Worm (Caenorhabditis elegans): ENCODE data around the gene F45E6.1.

The F45E6.1 gene

ce11 chrX:12467660-12468111 is 9.6 kb downstream of the F45E6.1 start, which contains the start of gene myo-2:
myo-2 (plus strand) TSS chrX:12468061.
- no peak for TF ChIP-seq peb-1 (tag; optimal IDR thresholded peaks at IDR 0.05)
- TF ChIP-seq F13H6.1 (tag; optimal IDR thresholded peaks at IDR 0.05): peak; percentile 28
- no peak for TF ChIP-seq nhr-6 (tag; optimal IDR thresholded peaks at IDR 0.05)

- TF ChIP-seq ama-1 (optimal IDR thresholded peaks at IDR 0.05) (no peak), nhr-6 (tag; optimal IDR thresholded peaks at IDR 0.05) (no peak), sma-9 (GFP tag; optimal IDR thresholded peaks at IDR 0.05) (peak; percentile 38), sma-9 (tag; optimal IDR thresholded peaks at IDR 0.05) (no peak), fos-1 (tag; optimal IDR thresholded peaks at IDR 0.05) (peak; percentile 46)
These were observed 10.5 kb downstream of the F45E6.1 start, which contains the start of gene cdf-2 for ce11 chrX:12466769-12467168. cdf-2 (minus strand) TSS chrX:12466917.

ce11 chrX:12463504-12463903 is 13.7 kb downstream of the F45E6.1 start, which contains the start of gene T18D3.5:
T18D3.5 (plus strand) TSS chrX:12463804.
- no peak for TF ChIP-seq ceh-16 (tag; optimal IDR thresholded peaks at IDR 0.05)
- no peak for TF ChIP-seq lsy-2 (tag; optimal IDR thresholded peaks at IDR 0.05)
- TF ChIP-seq nhr-23 (tag; optimal IDR thresholded peaks at IDR 0.05): no peak
- TF ChIP-seq fos-1 (tag; optimal IDR thresholded peaks at IDR 0.05): no peak
- no peak for TF ChIP-seq nhr-6 (tag; optimal IDR thresholded peaks at IDR 0.05)
- TF ChIP-seq unc-55 (GFP tag; optimal IDR thresholded peaks at IDR 0.05): no peak
- no peak for TF ChIP-seq elt-3 (tag; optimal IDR thresholded peaks at IDR 0.05)
- no peak for TF ChIP-seq nhr-77 (tag; optimal IDR thresholded peaks at IDR 0.05)
- TF ChIP-seq skn-1 (tag; optimal IDR thresholded peaks at IDR 0.05): no peak
- TF ChIP-seq mdl-1 (tag; optimal IDR thresholded peaks at IDR 0.05): no peak
- no peak for TF ChIP-seq lin-11 (tag; optimal IDR thresholded peaks at IDR 0.05)
- TF ChIP-seq peb-1 (tag; optimal IDR thresholded peaks at IDR 0.05): no peak
- TF ChIP-seq ceh-82 (tag; optimal IDR thresholded peaks at IDR 0.05): no peak
- no peak for TF ChIP-seq egl-27 (tag; optimal IDR thresholded peaks at IDR 0.05)
- TF ChIP-seq nhr-25 (tag; optimal IDR thresholded peaks at IDR 0.05): no peak

ce11 chrX:12461557-12461956 is 15.7 kb downstream of the F45E6.1 start, which contains the start of gene odr-7:
odr-7 (minus strand) TSS chrX:12461657.
- TF ChIP-seq nhr-23 (tag; optimal IDR thresholded peaks at IDR 0.05): no peak
- no peak for TF ChIP-seq zag-1 (tag; optimal IDR thresholded peaks at IDR 0.05)
- TF ChIP-seq ztf-11 (tag; optimal IDR thresholded peaks at IDR 0.05): no peak
- TF ChIP-seq lin-13 (GFP tag; optimal IDR thresholded peaks at IDR 0.05): no peak
- TF ChIP-seq dmd-4 (tag; optimal IDR thresholded peaks at IDR 0.05): no peak
- TF ChIP-seq nhr-25 (tag; optimal IDR thresholded peaks at IDR 0.05): no peak
- no peak for TF ChIP-seq nhr-6 (tag; optimal IDR thresholded peaks at IDR 0.05)
- no peak for TF ChIP-seq skn-1 (tag; optimal IDR thresholded peaks at IDR 0.05)
- no peak for TF ChIP-seq Y55F3AM.14 (GFP tag; optimal IDR thresholded peaks at IDR 0.05)

- TF ChIP-seq nhr-25 (tag; optimal IDR thresholded peaks at IDR 0.05) (no peak), blmp-1 (tag; optimal IDR thresholded peaks at IDR 0.05; ENCODE audit: insufficient read depth) (no peak), nhr-129 (tag; optimal IDR thresholded peaks at IDR 0.05) (peak; percentile 84), lsy-2 (tag; optimal IDR thresholded peaks at IDR 0.05) (peak in 1 of 2 experiments; percentile 57), nhr-6 (tag; optimal IDR thresholded peaks at IDR 0.05) (peak; percentile 19), lin-11 (tag; optimal IDR thresholded peaks at IDR 0.05) (no peak), nhr-237 (tag; optimal IDR thresholded peaks at IDR 0.05) (no peak), unc-39 (tag; optimal IDR thresholded peaks at IDR 0.05) (no peak), mab-5 (tag; optimal IDR thresholded peaks at IDR 0.05) (no peak), sma-3 (GFP tag; optimal IDR thresholded peaks at IDR 0.05) (peak; percentile 62), ztf-4 (tag; optimal IDR thresholded peaks at IDR 0.05) (peak; percentile 11), Y55F3AM.14 (GFP tag; optimal IDR thresholded peaks at IDR 0.05) (peak; percentile 21), nhr-21 (tag; optimal IDR thresholded peaks at IDR 0.05) (peak; percentile 83), fos-1 (tag; optimal IDR thresholded peaks at IDR 0.05) (peak; percentile 20), snpc-4 (tag; optimal IDR thresholded peaks at IDR 0.05) (no peak), F13H6.1 (tag; optimal IDR thresholded peaks at IDR 0.05) (peak; percentile 70), sma-9 (GFP tag; optimal IDR thresholded peaks at IDR 0.05) (peak; percentile 73), sma-9 (tag; optimal IDR thresholded peaks at IDR 0.05) (no peak), nhr-12 (tag; optimal IDR thresholded peaks at IDR 0.05) (no peak), gmeb-1 (tag; optimal IDR thresholded peaks at IDR 0.05) (peak; percentile 43), ztf-1 (GFP tag; conservative IDR thresholded peaks at IDR 0.05) (no peak), ceh-16 (tag; optimal IDR thresholded peaks at IDR 0.05) (peak; percentile 15), elt-3 (tag; optimal IDR thresholded peaks at IDR 0.05) (no peak), crh-2 (tag; optimal IDR thresholded peaks at IDR 0.05) (peak; percentile 50), sem-4 (tag; optimal IDR thresholded peaks at IDR 0.05) (peak; percentile 47), aly-2 (tag; optimal IDR thresholded peaks at IDR 0.05) (no peak), lin-39 (tag; optimal IDR thresholded peaks at IDR 0.05) (no peak), egl-27 (tag; optimal IDR thresholded peaks at IDR 0.05) (peak; percentile 56), lin-13 (GFP tag; optimal IDR thresholded peaks at IDR 0.05) (peak; percentile 47)
These were observed 19.2 kb downstream of the F45E6.1 start for ce11 chrX:12458021-12458420.

Data from whole organism, L2 larva.